Worm (Caenorhabditis elegans): ENCODE data around the gene T18D3.6.
A peak's percentile ranks its signal among the peaks of the same experiment; 100 is the strongest.

ce11 chrX:12452143-12452570 is 2.5 kb downstream of the T18D3.6 start:
- TF ChIP-seq ceh-27 (GFP tag; optimal IDR thresholded peaks at IDR 0.05) (peak; percentile 61), dpl-1 (GFP tag; optimal IDR thresholded peaks at IDR 0.05) (no peak), nhr-120 (GFP tag; IDR thresholded peaks at IDR 0.05) (no peak), ceh-79 (tag; optimal IDR thresholded peaks at IDR 0.05) (peak; percentile 11), ama-1 (optimal IDR thresholded peaks at IDR 0.05) (no peak), ama-1 (GFP tag; optimal IDR thresholded peaks at IDR 0.05) (no peak), nhr-90 (tag; optimal IDR thresholded peaks at IDR 0.05) (peak; percentile 7), die-1 (tag; optimal IDR thresholded peaks at IDR 0.05) (no peak), C06A6.2 (GFP tag; conservative IDR thresholded peaks at IDR 0.05) (no peak), ZK185.1 (tag; optimal IDR thresholded peaks at IDR 0.05; ENCODE audit: poor library complexity, severe bottlenecking) (no peak), cebp-1 (GFP tag; IDR thresholded peaks at IDR 0.05) (no peak), cebp-1 (tag; optimal IDR thresholded peaks at IDR 0.05) (peak; percentile 71), nhr-80 (tag; optimal IDR thresholded peaks at IDR 0.05) (peak; percentile 44), lin-40 (tag; optimal IDR thresholded peaks at IDR 0.05) (peak; percentile 54), lag-1 (GFP tag; IDR thresholded peaks at IDR 0.05) (0 out of 2 replicates have a peak, but pooled peaks have one; percentile 10)

Measured in whole organism, young adult.